Worm (Caenorhabditis elegans) whole organism, L1 larva: ENCODE data around the gene nspb-7.

Experiments used
- C34B4.2 ChIP-seq: sonication (generic microtip); optimal IDR thresholded peaks from 2 replicates; lab custom pipeline; 2017; ENCODE audit warnings: mild to moderate bottlenecking, missing genetic modification characterization, missing compliant biosample characterization
- ama-1 ChIP-seq: fragments of 150-350 bp; optimal IDR thresholded peaks from 2 replicates; lab custom pipeline; 2014
- ces-1 ChIP-seq: fragments of 150-350 bp; optimal IDR thresholded peaks from 2 replicates; lab custom pipeline; 2014; ENCODE audit warnings: missing biosample characterization, missing genetic modification reagents, missing genetic modification characterization
- fkh-8 ChIP-seq: sonication (generic microtip); optimal IDR thresholded peaks from 2 replicates; lab custom pipeline; 2016; ENCODE audit warnings: mild to moderate bottlenecking, missing genetic modification characterization, missing compliant biosample characterization
- fos-1 ChIP-seq: fragments of 150-350 bp; optimal IDR thresholded peaks from 2 replicates; lab custom pipeline; 2014; ENCODE audit warnings: missing biosample characterization, missing genetic modification characterization
- nhr-76 ChIP-seq: sonication (generic microtip); optimal IDR thresholded peaks from 2 replicates; lab custom pipeline; 2017; ENCODE audit warnings: missing biosample characterization, missing genetic modification characterization
- skn-1 ChIP-seq: fragments of 150-350 bp; optimal IDR thresholded peaks from 2 replicates; lab custom pipeline; 2014; ENCODE audit warnings: missing biosample characterization, missing genetic modification characterization
- unc-62 ChIP-seq: fragments of 150-350 bp; optimal IDR thresholded peaks from 2 replicates; lab custom pipeline; 2014; ENCODE audit warnings: missing biosample characterization, missing genetic modification reagents, missing genetic modification characterization
- unc-98 ChIP-seq: fragments of 200-800 bp; sonication (Bioruptor generic); IDR thresholded peaks from 2 replicates; pipeline ENCODE4 v1.3.6; 2022; ENCODE audit warnings: missing genetic modification characterization, missing compliant biosample characterization
- zag-1 ChIP-seq: fragments of 150-350 bp; optimal IDR thresholded peaks from 2 replicates; lab custom pipeline; 2014; ENCODE audit warnings: missing biosample characterization, missing genetic modification characterization

- no peak for TF ChIP-seq fos-1
- TF ChIP-seq nhr-76 (tag; lab: Kevin White, UChicago), result no peak
- TF ChIP-seq zag-1 (tag; lab: Kevin White, UChicago), result no peak
- TF ChIP-seq ces-1 (GFP tag; lab: Kevin White, UChicago), result no peak
- no peak for TF ChIP-seq unc-98 (GFP tag; lab: Robert Waterston, UW)
- no peak for TF ChIP-seq skn-1 (tag; lab: Kevin White, UChicago)
- no peak for TF ChIP-seq C34B4.2
- no peak for TF ChIP-seq ama-1 (lab: Kevin White, UChicago)
- TF ChIP-seq unc-62 (GFP tag; lab: Kevin White, UChicago), result no peak
- no peak for TF ChIP-seq fkh-8
These were observed 10.0 kb downstream of the nspb-7 start, which contains the start of gene nspb-10 for ce11 chrII:14588162-14588561.
